Worm (Caenorhabditis elegans) whole organism, young adult: ENCODE results near the gene prp-18.
A peak's percentile ranks its signal among the peaks of the same experiment; 100 is the strongest.

Source experiments
- B0019.2 ChIP-seq: fragments of 200-800 bp; sonication (Bioruptor generic); conservative IDR thresholded peaks from 2 replicates; pipeline ENCODE4 v1.3.6; 2022; ENCODE audit warnings: missing genetic modification reagents, missing genetic modification characterization, missing compliant biosample characterization
- D2030.7 ChIP-seq: fragments of 200-800 bp; sonication (Bioruptor generic); IDR thresholded peaks from 2 replicates; pipeline ENCODE4 v1.3.6; 2022; ENCODE audit warnings: missing genetic modification reagents, missing genetic modification characterization, missing compliant biosample characterization
- F23B12.7 ChIP-seq: sonication (generic microtip); optimal IDR thresholded peaks from 2 replicates; lab custom pipeline; 2017; ENCODE audit warnings: missing genetic modification characterization, mild to moderate bottlenecking, missing compliant biosample characterization, antibody characterized with exemption, moderate library complexity; ENCODE audit not compliant: insufficient read depth
- F49E8.2 ChIP-seq: sonication (generic microtip); optimal IDR thresholded peaks from 3 replicates; lab custom pipeline; 2017; ENCODE audit warnings: missing genetic modification characterization, mild to moderate bottlenecking, missing compliant biosample characterization, antibody characterized with exemption, moderate library complexity; ENCODE audit not compliant: insufficient read depth
- F57A8.1 ChIP-seq: fragments of 200-800 bp; sonication (Bioruptor generic); optimal IDR thresholded peaks from 2 replicates; lab custom pipeline; 2018; ENCODE audit warnings: mild to moderate bottlenecking, missing genetic modification characterization, moderate library complexity, missing compliant biosample characterization
- T26A5.8 ChIP-seq: sonication (generic microtip); optimal IDR thresholded peaks from 2 replicates; lab custom pipeline; 2016; ENCODE audit warnings: missing genetic modification characterization, missing compliant biosample characterization
- ama-1 ChIP-seq, 3 experiments: fragments of 150-350 bp in 1 of 3; sonication (generic microtip) in 2 of 3; optimal IDR thresholded peaks; 2 replicates each; lab custom pipeline; 2014 to 2018; ENCODE audit warnings: missing biosample characterization in 2 of 3, missing genetic modification characterization in 2 of 3, missing genetic modification reagents in 2 of 3
- atf-7 ChIP-seq: sonication (generic microtip); optimal IDR thresholded peaks from 2 replicates; lab custom pipeline; 2017; ENCODE audit warnings: mild to moderate bottlenecking, missing genetic modification characterization, missing compliant biosample characterization
- bed-1 ChIP-seq: fragments of 200-800 bp; sonication (Bioruptor generic); IDR thresholded peaks from 2 replicates; pipeline ENCODE4 v1.3.6; 2022; ENCODE audit warnings: missing genetic modification reagents, missing genetic modification characterization, missing compliant biosample characterization
- cebp-1 ChIP-seq, 2 experiments: fragments of 200-800 bp in 1 of 2; sonication (Bioruptor generic) in 1 of 2; sonication (generic microtip) in 1 of 2; IDR thresholded peaks in 1 of 2; optimal IDR thresholded peaks in 1 of 2; 2 replicates each; pipeline versions ENCODE4 v1.3.6 to Lab custom; 2017 to 2022; ENCODE audit warnings: missing compliant biosample characterization in 2 of 2, missing genetic modification characterization in 2 of 2, mild to moderate bottlenecking in 1 of 2, missing genetic modification reagents in 1 of 2, moderate library complexity in 1 of 2
- ceh-100 ChIP-seq: fragments of 200-800 bp; sonication (Bioruptor generic); IDR thresholded peaks from 2 replicates; pipeline ENCODE4 v1.3.6; 2022; ENCODE audit warnings: missing genetic modification reagents, missing genetic modification characterization, missing compliant biosample characterization
- ceh-58 ChIP-seq: fragments of 200-800 bp; sonication (Bioruptor generic); IDR thresholded peaks from 2 replicates; pipeline ENCODE4 v1.3.6; 2022; ENCODE audit warnings: missing genetic modification characterization, missing compliant biosample characterization
- ceh-79 ChIP-seq: sonication (generic microtip); optimal IDR thresholded peaks from 2 replicates; lab custom pipeline; 2017; ENCODE audit warnings: mild to moderate bottlenecking, missing genetic modification characterization, missing compliant biosample characterization
- ceh-91 ChIP-seq: fragments of 200-800 bp; sonication (Bioruptor generic); IDR thresholded peaks from 2 replicates; pipeline ENCODE4 v1.3.6; 2022; ENCODE audit warnings: missing genetic modification reagents, missing genetic modification characterization, missing compliant biosample characterization
- dpl-1 ChIP-seq: fragments of 150-350 bp; optimal IDR thresholded peaks from 2 replicates; lab custom pipeline; 2014; ENCODE audit warnings: missing biosample characterization, missing genetic modification reagents, missing genetic modification characterization
- hrde-1 ChIP-seq: sonication (generic microtip); optimal IDR thresholded peaks from 2 replicates; lab custom pipeline; 2016; ENCODE audit warnings: missing genetic modification characterization, mild to moderate bottlenecking, missing compliant biosample characterization, moderate library complexity, missing genotype, missing genetic modification reagents, borderline replicate concordance
- let-607 ChIP-seq, 2 experiments: fragments of 200-800 bp in 1 of 2; sonication (Bioruptor generic) in 1 of 2; sonication (generic microtip) in 1 of 2; optimal IDR thresholded peaks; 2 replicates each; lab custom pipeline; 2016 to 2018; ENCODE audit warnings: mild to moderate bottlenecking in 2 of 2, missing compliant biosample characterization in 2 of 2, missing genetic modification characterization in 2 of 2, moderate library complexity in 2 of 2, missing genotype in 1 of 2
- lin-40 ChIP-seq: sonication (generic microtip); optimal IDR thresholded peaks from 2 replicates; lab custom pipeline; 2016; ENCODE audit warnings: missing genetic modification characterization, mild to moderate bottlenecking, missing compliant biosample characterization, missing genotype, missing genetic modification reagents
- lin-54 ChIP-seq: fragments of 200-800 bp; sonication (Bioruptor generic); optimal IDR thresholded peaks from 2 replicates; lab custom pipeline; 2018; ENCODE audit warnings: mild to moderate bottlenecking, missing genetic modification characterization, missing compliant biosample characterization
- mcd-1 ChIP-seq: fragments of 200-800 bp; sonication (Bioruptor generic); IDR thresholded peaks from 2 replicates; pipeline ENCODE4 v1.3.6; 2022; ENCODE audit warnings: missing genetic modification reagents, missing genetic modification characterization, missing compliant biosample characterization
- mel-28 ChIP-seq: sonication (generic microtip); optimal IDR thresholded peaks from 2 replicates; lab custom pipeline; 2016; ENCODE audit warnings: borderline replicate concordance, mild to moderate bottlenecking, missing genetic modification characterization, missing compliant biosample characterization
- mes-4 ChIP-seq: sonication (generic microtip); optimal IDR thresholded peaks from 2 replicates; lab custom pipeline; 2016; ENCODE audit warnings: missing genotype, missing genetic modification characterization, missing compliant biosample characterization
- mxl-1 ChIP-seq: sonication (generic microtip); optimal IDR thresholded peaks from 2 replicates; lab custom pipeline; 2016; ENCODE audit warnings: missing genetic modification characterization, missing compliant biosample characterization
- nhr-120 ChIP-seq: fragments of 200-800 bp; sonication (Bioruptor generic); IDR thresholded peaks from 2 replicates; pipeline ENCODE4 v1.3.6; 2022; ENCODE audit warnings: missing genetic modification characterization, missing compliant biosample characterization
- nhr-179 ChIP-seq: sonication (generic microtip); optimal IDR thresholded peaks from 2 replicates; lab custom pipeline; 2016; ENCODE audit warnings: mild to moderate bottlenecking, missing genetic modification characterization, missing compliant biosample characterization
- nhr-80 ChIP-seq: sonication (generic microtip); optimal IDR thresholded peaks from 2 replicates; lab custom pipeline; 2016; ENCODE audit warnings: missing genetic modification characterization, missing compliant biosample characterization
- pbrm-1 ChIP-seq: fragments of 200-800 bp; sonication (Bioruptor generic); IDR thresholded peaks from 2 replicates; pipeline ENCODE4 v1.3.6; 2022; ENCODE audit warnings: missing genetic modification reagents, missing genetic modification characterization, missing compliant biosample characterization
- pha-4 ChIP-seq: fragments of 150-350 bp; sonication (generic microtip); optimal IDR thresholded peaks from 2 replicates; lab custom pipeline; 2014; ENCODE audit warnings: missing biosample characterization, missing genetic modification reagents, missing genetic modification characterization
- rec-8 ChIP-seq, 2 experiments: sonication (generic microtip); optimal IDR thresholded peaks; 2 replicates each; lab custom pipeline; 2016; ENCODE audit warnings: mild to moderate bottlenecking in 2 of 2, missing genetic modification characterization in 2 of 2, missing genetic modification reagents in 2 of 2, missing genotype in 2 of 2, missing biosample characterization in 1 of 2, missing compliant biosample characterization in 1 of 2, moderate library complexity in 1 of 2
- repo-1 ChIP-seq: sonication (generic microtip); optimal IDR thresholded peaks from 2 replicates; lab custom pipeline; 2017; ENCODE audit warnings: mild to moderate bottlenecking, missing genetic modification characterization, missing compliant biosample characterization
- sdz-38 ChIP-seq: sonication (generic microtip); optimal IDR thresholded peaks from 2 replicates; lab custom pipeline; 2016; ENCODE audit warnings: missing genotype, missing genetic modification characterization, missing compliant biosample characterization
- snpc-1.1 ChIP-seq: sonication (generic microtip); optimal IDR thresholded peaks from 2 replicates; lab custom pipeline; 2017; ENCODE audit warnings: missing genetic modification characterization, mild to moderate bottlenecking, missing compliant biosample characterization, antibody characterized with exemption, moderate library complexity, missing genotype, missing genetic modification reagents; ENCODE audit not compliant: insufficient read depth
- snpc-4 ChIP-seq, 5 experiments: fragments of 150-350 bp in 1 of 5; sonication (generic microtip) in 4 of 5; optimal IDR thresholded peaks; 2 replicates each; lab custom pipeline; 2014 to 2018; ENCODE audit warnings: missing genetic modification characterization in 5 of 5, missing biosample characterization in 3 of 5, antibody characterized with exemption in 2 of 5, mild to moderate bottlenecking in 2 of 5, missing compliant biosample characterization in 2 of 5, missing genotype in 2 of 5, moderate library complexity in 2 of 5, missing genetic modification reagents in 1 of 5
- somi-1 ChIP-seq: fragments of 200-800 bp; sonication (Bioruptor generic); optimal IDR thresholded peaks from 2 replicates; lab custom pipeline; 2018; ENCODE audit warnings: mild to moderate bottlenecking, missing genetic modification characterization, missing compliant biosample characterization
- zfh-2 ChIP-seq: fragments of 200-800 bp; sonication (Bioruptor generic); conservative IDR thresholded peaks from 2 replicates; pipeline ENCODE4 v1.3.6; 2022; ENCODE audit warnings: missing genetic modification reagents, missing genetic modification characterization, missing compliant biosample characterization
- zim-3 ChIP-seq: sonication (generic microtip); optimal IDR thresholded peaks from 2 replicates; lab custom pipeline; 2017; ENCODE audit warnings: mild to moderate bottlenecking, missing genetic modification characterization, moderate library complexity, missing compliant biosample characterization
- ztf-18 ChIP-seq: sonication (generic microtip); optimal IDR thresholded peaks from 2 replicates; lab custom pipeline; 2016; ENCODE audit warnings: missing genotype, mild to moderate bottlenecking, missing genetic modification characterization, missing compliant biosample characterization
- ztf-26 ChIP-seq: sonication (generic microtip); optimal IDR thresholded peaks from 2 replicates; lab custom pipeline; 2017; ENCODE audit warnings: missing genetic modification characterization, missing compliant biosample characterization

Gene prp-18

DNA sequence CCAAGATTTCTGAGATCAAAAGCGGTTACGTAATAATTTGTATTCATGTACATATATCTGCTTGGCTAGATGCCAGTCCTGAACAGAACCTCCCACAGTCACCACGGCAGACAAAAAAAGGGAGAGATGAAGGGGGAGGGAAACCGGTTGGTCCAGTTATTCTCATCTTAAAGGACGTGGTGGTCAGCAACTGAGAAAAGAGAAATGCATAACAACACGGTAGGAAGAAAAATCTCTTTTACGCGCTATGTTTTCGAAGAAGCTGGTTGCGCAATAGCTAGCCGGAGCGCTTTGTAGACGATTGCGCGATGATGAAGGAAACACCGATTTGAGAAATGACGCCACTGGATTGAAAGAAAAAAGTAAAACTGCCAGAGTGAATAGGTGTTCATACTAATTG, 33.8 kb upstream of the prp-18 start:
- TF ChIP-seq sdz-38 (tag; lab: Kevin White, UChicago) (no peak), ama-1 (optimal IDR thresholded peaks at IDR 0.05; lab: Kevin White, UChicago) (no peak), ama-1 (GFP tag; optimal IDR thresholded peaks at IDR 0.05; lab: Kevin White, UChicago) (no peak), somi-1 (GFP tag; lab: Kevin White, UChicago) (no peak), D2030.7 (GFP tag; lab: Robert Waterston, UW) (no peak), hrde-1 (tag; lab: Kevin White, UChicago) (no peak), zfh-2 (GFP tag; lab: Robert Waterston, UW) (no peak), atf-7 (no peak), B0019.2 (GFP tag; lab: Robert Waterston, UW) (no peak), ceh-100 (GFP tag; lab: Robert Waterston, UW) (no peak), lin-40 (tag; lab: Kevin White, UChicago) (no peak), mes-4 (no peak), ceh-91 (GFP tag; lab: Robert Waterston, UW) (no peak), F23B12.7 (tag; lab: Kevin White, UChicago) (no peak), rec-8 (tag; optimal IDR thresholded peaks at IDR 0.05; lab: Kevin White, UChicago) (no peak)

DNA sequence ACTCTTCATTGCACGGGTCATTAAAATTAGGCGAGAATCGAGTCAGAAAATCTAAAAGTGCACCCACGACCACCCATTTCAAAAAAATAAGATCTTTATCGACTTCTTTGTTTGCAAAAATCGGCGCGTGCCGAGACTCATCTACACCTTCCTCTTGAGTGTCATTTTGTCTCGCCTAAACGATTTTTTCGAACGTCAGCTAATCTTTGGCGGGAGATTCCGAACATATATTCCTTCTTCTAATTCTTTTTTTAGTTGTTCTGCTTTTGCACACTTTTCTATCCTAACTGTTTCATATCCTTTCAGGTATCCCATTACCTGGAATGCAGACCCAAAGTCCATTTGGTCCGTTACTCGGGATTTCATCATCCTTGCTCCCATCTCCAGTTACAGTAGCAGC, 32.0 kb upstream of the prp-18 start, which contains the start of gene bed-3:
Gene bed-3 (plus strand): TSS at position 301 of the 400 bp plus-strand sequence.
- TF ChIP-seq nhr-80 (tag; lab: Kevin White, UChicago) (no peak), rec-8 (tag; optimal IDR thresholded peaks at IDR 0.05; lab: Kevin White, UChicago) (no peak)

DNA sequence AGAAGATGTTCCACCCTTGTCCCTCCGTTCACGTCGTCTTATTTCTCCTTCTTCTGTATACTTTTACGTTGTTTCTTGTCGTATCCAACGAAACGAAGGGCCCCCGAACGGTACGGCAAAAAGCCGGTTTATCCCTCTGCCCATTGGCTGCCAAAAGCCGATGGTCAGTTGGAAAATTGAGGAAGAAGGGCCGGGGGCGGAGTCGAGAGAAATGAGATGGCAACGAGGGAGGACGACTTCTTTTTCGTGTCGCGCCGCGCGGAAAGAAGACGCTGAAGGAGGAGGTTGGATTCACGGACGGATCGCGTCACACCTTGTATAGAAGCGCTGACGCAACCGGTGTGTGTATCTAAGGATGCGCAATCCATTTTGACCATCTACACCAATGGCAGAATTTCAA, 30.9 kb upstream of the prp-18 start:
- TF ChIP-seq ztf-18 (tag; lab: Kevin White, UChicago): no peak
- peak; percentile 67 for TF ChIP-seq zfh-2 (GFP tag; lab: Robert Waterston, UW)

DNA sequence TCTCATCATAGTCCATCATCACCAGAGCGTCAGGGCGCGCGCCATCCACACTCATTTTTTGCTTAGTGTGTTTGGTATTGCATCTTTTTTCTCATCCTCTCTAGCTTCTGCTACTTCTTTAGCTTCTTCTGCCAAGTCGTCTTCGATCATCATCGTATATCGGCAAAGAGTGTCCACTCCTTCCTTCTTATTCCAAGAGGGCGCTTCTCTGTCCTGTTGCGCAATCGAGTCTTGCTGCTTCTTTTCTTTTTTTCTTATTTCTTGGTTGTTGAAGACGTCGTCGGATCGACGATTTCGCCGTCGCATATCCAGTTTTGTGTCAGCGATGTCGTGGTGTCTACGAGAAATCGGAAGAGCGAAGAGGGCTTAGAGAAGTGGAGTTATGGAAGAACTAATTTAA, 28.9 kb upstream of the prp-18 start:
- TF ChIP-seq ceh-91 (GFP tag; lab: Robert Waterston, UW) (no peak), lin-54 (GFP tag; lab: Kevin White, UChicago) (no peak), ztf-26 (no peak), F57A8.1 (GFP tag; lab: Kevin White, UChicago) (no peak), pha-4 (tag; lab: Kevin White, UChicago) (no peak), snpc-1.1 (tag; lab: Kevin White, UChicago) (no peak), ceh-79 (no peak), T26A5.8 (no peak), dpl-1 (no peak)

DNA sequence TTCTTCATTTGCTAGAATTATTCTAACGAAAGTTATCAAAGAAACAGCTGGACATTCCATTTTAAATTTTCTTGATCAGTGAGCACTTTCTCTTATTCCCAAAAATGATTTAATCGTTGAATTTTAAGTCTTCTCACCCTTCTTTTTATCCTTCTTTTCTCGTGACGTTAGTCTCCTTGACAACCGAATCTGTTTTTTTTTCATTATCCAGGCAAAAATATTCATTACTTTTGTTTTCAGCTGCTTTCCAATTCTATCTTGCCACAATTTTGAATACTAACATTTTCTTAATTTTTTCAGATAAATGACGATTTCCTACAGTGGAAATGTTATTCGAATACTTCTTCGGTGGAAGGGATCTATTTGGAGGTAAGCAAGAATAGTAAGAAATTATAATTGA, 19.4 kb upstream of the prp-18 start, which contains the start of gene best-13:
Gene best-13 (plus strand): TSS at position 301 of the 400 bp plus-strand sequence.
- TF ChIP-seq snpc-4 (GFP tag; optimal IDR thresholded peaks at IDR 0.05; lab: Kevin White, UChicago): no peak
- TF ChIP-seq snpc-4 (tag; optimal IDR thresholded peaks at IDR 0.05; lab: Kevin White, UChicago): no peak
- no peak for TF ChIP-seq mel-28 (tag; lab: Kevin White, UChicago)
- TF ChIP-seq lin-54 (GFP tag; lab: Kevin White, UChicago): no peak

DNA sequence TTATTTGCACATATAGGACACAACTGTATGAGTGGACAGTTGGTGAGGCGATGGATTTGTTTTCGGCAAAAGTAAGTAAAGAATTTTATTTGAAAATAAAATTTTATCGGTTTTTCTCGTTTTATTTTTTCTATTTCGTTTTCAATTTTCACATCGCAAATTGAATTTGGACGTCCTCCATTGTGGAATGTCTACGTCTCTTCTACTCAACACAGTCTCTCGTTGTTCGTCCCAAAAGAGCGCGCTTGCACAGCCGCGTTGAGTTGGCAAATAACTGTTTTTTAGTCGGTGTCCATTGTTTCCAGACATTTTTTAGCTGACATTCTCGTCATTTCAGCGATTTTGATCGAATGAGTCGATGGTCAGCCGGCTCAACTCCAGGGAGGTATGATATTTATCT, 15.0 kb upstream of the prp-18 start:
- no peak for TF ChIP-seq zim-3 (tag; lab: Kevin White, UChicago)
- TF ChIP-seq pbrm-1 (GFP tag; lab: Robert Waterston, UW): no peak
- TF ChIP-seq bed-1 (GFP tag; lab: Robert Waterston, UW): no peak
- peak; percentile 78 to 85 for TF ChIP-seq let-607 (tag; optimal IDR thresholded peaks at IDR 0.05; lab: Kevin White, UChicago)
- TF ChIP-seq nhr-179 (tag; lab: Kevin White, UChicago): no peak
- no peak for TF ChIP-seq nhr-120 (GFP tag; lab: Robert Waterston, UW)
- TF ChIP-seq repo-1 (tag; lab: Kevin White, UChicago): no peak
- TF ChIP-seq mxl-1: no peak
- TF ChIP-seq mcd-1: peak; percentile 52
- TF ChIP-seq ceh-58 (GFP tag; lab: Robert Waterston, UW): no peak
- TF ChIP-seq cebp-1 (GFP tag; IDR thresholded peaks at IDR 0.05; lab: Robert Waterston, UW): no peak
- no peak for TF ChIP-seq cebp-1 (tag; optimal IDR thresholded peaks at IDR 0.05; lab: Kevin White, UChicago)
- no peak for TF ChIP-seq pha-4 (tag; lab: Kevin White, UChicago)
- TF ChIP-seq ceh-79: no peak
- TF ChIP-seq F49E8.2 (tag; lab: Kevin White, UChicago): no peak
- TF ChIP-seq D2030.7 (GFP tag; lab: Robert Waterston, UW): no peak
